Worm (Caenorhabditis elegans) whole organism, L4 larva: ENCODE results near the gene ZK470.2.

Source experiments
- ceh-62 ChIP-seq: sonication (generic microtip); optimal IDR thresholded peaks from 2 replicates; lab custom pipeline; 2017; ENCODE audit warnings: missing biosample characterization, missing genetic modification characterization
- cey-2 ChIP-seq: sonication (generic microtip); optimal IDR thresholded peaks from 3 replicates; lab custom pipeline; 2017; ENCODE audit warnings: missing genetic modification characterization, mild to moderate bottlenecking, missing compliant biosample characterization, antibody characterized with exemption, borderline replicate concordance; ENCODE audit not compliant: insufficient read depth
- fkh-10 ChIP-seq: fragments of 150-350 bp; optimal IDR thresholded peaks from 2 replicates; lab custom pipeline; 2014; ENCODE audit warnings: missing biosample characterization, missing genetic modification reagents, missing genetic modification characterization
- hlh-30 ChIP-seq: sonication (generic microtip); optimal IDR thresholded peaks from 2 replicates; lab custom pipeline; 2017; ENCODE audit warnings: antibody characterized with exemption, mild to moderate bottlenecking, missing genetic modification characterization, missing compliant biosample characterization; ENCODE audit not compliant: insufficient read depth
- lin-13 ChIP-seq: fragments of 150-350 bp; optimal IDR thresholded peaks from 2 replicates; lab custom pipeline; 2014; ENCODE audit warnings: missing biosample characterization, missing genetic modification reagents, missing genetic modification characterization
- madf-5 ChIP-seq, 2 experiments: fragments of 200-800 bp; sonication (Bioruptor generic); IDR thresholded peaks; 2 replicates each; pipeline ENCODE4 v1.3.6; 2022; ENCODE audit warnings: missing compliant biosample characterization in 2 of 2, missing genetic modification characterization in 2 of 2
- mxl-2 ChIP-seq: fragments of 200-800 bp; sonication (Bioruptor generic); conservative IDR thresholded peaks from 2 replicates; pipeline ENCODE4 v1.3.6; 2022; ENCODE audit warnings: missing genetic modification reagents, missing genetic modification characterization, missing compliant biosample characterization
- nhr-11 ChIP-seq: fragments of 150-350 bp; optimal IDR thresholded peaks from 2 replicates; lab custom pipeline; 2014; ENCODE audit warnings: missing biosample characterization, missing genetic modification characterization
- nhr-25 ChIP-seq: sonication (generic microtip); optimal IDR thresholded peaks from 2 replicates; lab custom pipeline; 2017; ENCODE audit warnings: missing genetic modification characterization, mild to moderate bottlenecking, missing compliant biosample characterization, antibody characterized with exemption, moderate library complexity, borderline replicate concordance; ENCODE audit not compliant: insufficient read depth
- nhr-28 ChIP-seq: fragments of 150-350 bp; optimal IDR thresholded peaks from 2 replicates; lab custom pipeline; 2014; ENCODE audit warnings: missing biosample characterization, missing genetic modification characterization
- snpc-4 ChIP-seq: fragments of 150-350 bp; optimal IDR thresholded peaks from 2 replicates; lab custom pipeline; 2014; ENCODE audit warnings: missing biosample characterization, missing genetic modification characterization
- unc-62 ChIP-seq, 3 experiments: fragments of 150-350 bp in 1 of 3; sonication (generic microtip); optimal IDR thresholded peaks in 2 of 3; peaks in 1 of 3; 1 replicate in 1 of 3; 2 replicates in 2 of 3; lab custom pipeline; 2014 to 2017; ENCODE audit warnings: missing biosample characterization in 3 of 3, missing genetic modification characterization in 3 of 3, missing genetic modification reagents in 3 of 3, missing genotype in 1 of 3

DNA sequence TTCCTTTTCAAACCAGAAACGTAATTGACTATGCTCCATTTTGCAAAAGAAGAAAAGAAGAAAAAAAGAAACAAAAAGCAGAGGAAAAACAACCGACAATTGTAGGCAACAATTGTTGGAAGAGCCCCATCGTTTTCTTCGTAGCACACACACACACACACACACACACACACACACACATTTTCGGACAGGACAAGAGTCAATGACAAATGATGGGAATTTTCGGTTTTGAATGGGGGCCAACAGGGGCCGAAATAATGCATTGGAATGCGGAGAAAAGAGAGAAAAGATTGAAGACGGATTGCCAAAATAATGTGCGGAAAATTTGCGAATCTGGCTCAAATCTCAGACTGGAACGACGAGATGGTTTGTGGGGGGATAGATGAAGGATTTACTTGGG lies 19.8 kb downstream of the ZK470.2 start:
- TF ChIP-seq ceh-62 (tag; lab: Kevin White, UChicago) (no peak), nhr-25 (tag; lab: Kevin White, UChicago) (no peak), hlh-30 (tag; lab: Kevin White, UChicago) (no peak), cey-2 (tag; lab: Kevin White, UChicago) (no peak), nhr-11 (tag; lab: Kevin White, UChicago) (no peak), madf-5 (GFP tag; IDR thresholded peaks at IDR 0.05; lab: Robert Waterston, UW) (no peak), snpc-4 (tag; lab: Kevin White, UChicago) (no peak), nhr-28 (tag; lab: Kevin White, UChicago) (no peak), unc-62 (GFP tag; optimal IDR thresholded peaks at IDR 0.05 in 1 of 2; lab: Kevin White, UChicago) (no peak), unc-62 (tag; optimal IDR thresholded peaks at IDR 0.05; lab: Kevin White, UChicago) (no peak), mxl-2 (no peak), fkh-10 (no peak), lin-13 (GFP tag; lab: Kevin White, UChicago) (no peak)
